Fruit fly (Drosophila melanogaster) whole organism: ENCODE results near the gene CG15625.

ENCODE experiments used
- CG8478 ChIP-seq: fragments of >200 bp; optimal IDR thresholded peaks from 2 replicates; lab custom pipeline; 2018; ENCODE audit warnings: inconsistent platforms
- EcR ChIP-seq, 2 experiments: fragments of >200 bp; optimal IDR thresholded peaks; 2 replicates each; lab custom pipeline; 2017; ENCODE audit warnings: missing biosample characterization in 2 of 2, missing genetic modification characterization in 2 of 2, missing genetic modification reagents in 2 of 2
- pan ChIP-seq: fragments of >200 bp; optimal IDR thresholded peaks from 2 replicates; lab custom pipeline; 2017
- psq ChIP-seq: fragments of >200 bp; optimal IDR thresholded peaks from 2 replicates; lab custom pipeline; 2017
- usp ChIP-seq: fragments of >200 bp; optimal IDR thresholded peaks from 2 replicates; lab custom pipeline; 2017; ENCODE audit warnings: missing biosample characterization, missing genetic modification characterization, mixed read lengths

dm6 chr2L:4898165-4898564 lies 8.4 kb downstream of the CG15625 start:
- TF ChIP-seq usp (GFP tag; lab: Kevin White, UChicago) (no peak), EcR (GFP tag; optimal IDR thresholded peaks at IDR 0.05; lab: Kevin White, UChicago) (no peak), CG8478 (lab: Kevin White, UChicago) (no peak), pan (no peak), psq (lab: Kevin White, UChicago) (no peak)
